Worm (Caenorhabditis elegans) whole organism, L1 larva: ENCODE data around the gene C23F12.9.

Experiments used
- alr-1 ChIP-seq: fragments of 200-800 bp; sonication (Bioruptor generic); optimal IDR thresholded peaks from 2 replicates; lab custom pipeline; 2018; ENCODE audit warnings: borderline replicate concordance, mild to moderate bottlenecking, missing genetic modification characterization, missing compliant biosample characterization
- aly-2 ChIP-seq: fragments of 150-350 bp; optimal IDR thresholded peaks from 2 replicates; lab custom pipeline; 2014; ENCODE audit warnings: missing biosample characterization, missing genetic modification characterization
- blmp-1 ChIP-seq: fragments of 150-350 bp; optimal IDR thresholded peaks from 2 replicates; lab custom pipeline; 2014; ENCODE audit warnings: missing biosample characterization, missing genetic modification characterization
- elt-3 ChIP-seq, 6 experiments: fragments of 150-350 bp in 1 of 6; sonication (generic microtip); optimal IDR thresholded peaks; 2 replicates each; lab custom pipeline; 2017 to 2018; ENCODE audit warnings: missing biosample characterization in 6 of 6, missing genetic modification characterization in 6 of 6, inconsistent platforms in 1 of 6
- lin-15B ChIP-seq: fragments of 150-350 bp; sonication (generic microtip); optimal IDR thresholded peaks from 3 replicates; lab custom pipeline; 2014; ENCODE audit warnings: missing biosample characterization, missing genetic modification characterization
- mdl-1 ChIP-seq, 2 experiments: fragments of 150-350 bp; optimal IDR thresholded peaks; 2 replicates each; lab custom pipeline; 2014 to 2017; ENCODE audit warnings: missing biosample characterization in 2 of 2, missing genetic modification characterization in 2 of 2, inconsistent platforms in 1 of 2
- mep-1 ChIP-seq: fragments of 150-350 bp; optimal IDR thresholded peaks from 2 replicates; lab custom pipeline; 2014; ENCODE audit warnings: missing biosample characterization, missing genetic modification characterization
- nhr-237 ChIP-seq: fragments of 150-350 bp; optimal IDR thresholded peaks from 2 replicates; lab custom pipeline; 2014; ENCODE audit warnings: missing biosample characterization, missing genetic modification characterization
- nhr-28 ChIP-seq: fragments of 150-350 bp; optimal IDR thresholded peaks from 2 replicates; lab custom pipeline; 2014; ENCODE audit warnings: missing biosample characterization, missing genetic modification characterization
- snpc-4 ChIP-seq: fragments of 150-350 bp; optimal IDR thresholded peaks from 2 replicates; lab custom pipeline; 2014; ENCODE audit warnings: missing biosample characterization, missing genetic modification characterization
- unc-130 ChIP-seq: fragments of 150-350 bp; optimal IDR thresholded peaks from 2 replicates; lab custom pipeline; 2017; ENCODE audit warnings: missing biosample characterization, missing genetic modification characterization, inconsistent platforms
- unc-30 ChIP-seq: sonication (generic microtip); optimal IDR thresholded peaks from 2 replicates; lab custom pipeline; 2017; ENCODE audit warnings: missing biosample characterization, missing genetic modification characterization

DNA sequence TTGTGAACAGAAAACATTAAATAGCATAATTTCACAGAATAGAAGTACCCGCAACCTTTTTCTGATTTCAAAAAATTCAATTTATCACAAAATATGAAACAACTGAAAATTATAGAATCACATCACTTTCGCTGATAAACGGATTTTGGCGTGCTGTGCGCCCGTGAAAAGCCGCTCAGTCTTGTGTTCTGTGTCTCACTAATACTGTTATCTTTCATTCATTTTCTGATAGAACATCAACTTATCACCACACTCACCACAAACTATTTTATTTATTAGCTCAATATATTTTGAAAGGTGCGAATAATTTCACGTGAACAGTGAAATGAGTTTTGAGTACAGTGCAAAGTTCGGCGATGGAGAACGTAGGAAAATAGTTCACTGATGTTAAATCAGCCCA, 29.8 kb upstream of the C23F12.9 start:
- TF ChIP-seq mdl-1 (tag; optimal IDR thresholded peaks at IDR 0.05; lab: Kevin White, UChicago) (no peak), unc-130 (tag; lab: Kevin White, UChicago) (no peak), unc-30 (tag; lab: Kevin White, UChicago) (no peak), nhr-237 (no peak), mep-1 (no peak), elt-3 (tag; optimal IDR thresholded peaks at IDR 0.05; lab: Kevin White, UChicago) (no peak), alr-1 (no peak), nhr-28 (no peak), lin-15B (tag; lab: Kevin White, UChicago) (no peak), snpc-4 (no peak), blmp-1 (tag; lab: Kevin White, UChicago) (no peak), aly-2 (no peak)
